Fruit fly (Drosophila melanogaster) whole organism, wandering third instar larva: ENCODE measurements around the gene Naa30A.

Source experiments
- Myc ChIP-seq: fragments of >200 bp; optimal IDR thresholded peaks from 2 replicates; lab custom pipeline; 2017
- br ChIP-seq: fragments of 200-800 bp; sonication (Bioruptor generic); optimal IDR thresholded peaks from 2 replicates; lab custom pipeline; 2016; ENCODE audit warnings: missing biosample characterization, missing genetic modification characterization

DNA sequence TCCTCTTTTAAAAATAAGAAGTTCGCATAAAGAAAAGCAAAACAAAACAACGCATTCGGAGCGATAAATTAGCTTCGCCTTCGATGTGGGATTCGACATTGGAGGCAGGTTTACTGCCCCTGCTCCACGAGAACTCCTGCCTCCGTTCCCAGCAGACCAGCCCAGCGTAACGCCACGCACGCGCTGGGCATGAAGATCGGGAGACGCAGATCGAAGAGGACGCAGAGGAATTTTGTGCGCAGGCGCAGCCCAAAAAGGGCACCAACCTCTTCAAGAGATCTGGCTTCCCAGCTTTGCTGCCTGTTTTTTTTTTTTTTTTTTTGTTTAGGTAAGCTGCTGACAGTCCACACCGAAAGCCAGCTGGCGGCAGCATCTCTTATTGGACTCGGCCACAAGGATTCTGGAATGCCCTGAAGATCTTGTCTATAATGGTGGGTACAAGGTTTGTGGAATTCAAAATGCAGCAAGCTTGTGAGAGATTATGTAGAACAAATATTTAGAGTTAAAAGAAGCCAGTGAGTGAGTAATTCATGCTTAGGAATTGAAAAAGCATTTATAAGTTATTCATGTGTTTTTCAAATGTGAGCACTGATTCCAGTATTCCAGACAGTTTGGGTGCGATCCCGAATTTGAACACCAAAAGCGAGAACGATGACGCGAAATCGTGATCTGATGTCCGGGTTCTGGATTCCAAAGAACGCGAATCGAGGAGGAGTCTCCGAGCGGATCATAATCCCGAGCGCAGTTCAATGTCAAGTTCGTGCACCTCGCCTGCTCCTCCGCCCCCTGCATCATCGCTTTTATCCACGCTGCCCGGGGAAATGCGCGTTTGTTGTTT lies 21.5 kb upstream of the Naa30A start:
- TF ChIP-seq Myc (lab: Kevin White, UChicago): no peak
- TF ChIP-seq br (GFP tag; lab: Kevin White, UChicago): peak; percentile 30
